Worm (Caenorhabditis elegans) whole organism, dauer: ENCODE results near the gene pah-1.

Source experiments
- unc-62 ChIP-seq: sonication (generic microtip); optimal IDR thresholded peaks from 2 replicates; lab custom pipeline; 2017; ENCODE audit warnings: missing biosample characterization, missing genetic modification reagents, missing genetic modification characterization

The pah-1 gene

ce11 chrII:8737456-8737855, 29.3 kb downstream of the pah-1 start, which contains the start of gene idpb-4:
TSS of gene idpb-4 (minus strand) at chrII:8737556.
- no peak for TF ChIP-seq unc-62 (GFP tag; lab: Kevin White, UChicago)

ce11 chrII:8733627-8734026, 33.2 kb downstream of the pah-1 start:
- TF ChIP-seq unc-62 (GFP tag; lab: Kevin White, UChicago): no peak

ce11 chrII:8732339-8733100, 34.3 kb downstream of the pah-1 start, which contains the start of gene rol-6:
TSS of gene rol-6 (plus strand) at chrII:8733050.
- no peak for TF ChIP-seq unc-62 (GFP tag; lab: Kevin White, UChicago)

ce11 chrII:8731736-8732229, 35.0 kb downstream of the pah-1 start:
- no peak for TF ChIP-seq unc-62 (GFP tag; lab: Kevin White, UChicago)

- no peak for TF ChIP-seq unc-62 (GFP tag; lab: Kevin White, UChicago)
Measured at ce11 chrII:8730960-8731693, 35.7 kb downstream of the pah-1 start.

ce11 chrII:8730281-8730680, 36.5 kb downstream of the pah-1 start:
- no peak for TF ChIP-seq unc-62 (GFP tag; lab: Kevin White, UChicago)

ce11 chrII:8726700-8727099, 40.1 kb downstream of the pah-1 start, which contains the start of gene T01B7.9:
TSS of gene T01B7.9 (minus strand) at chrII:8726800.
- TF ChIP-seq unc-62 (GFP tag; lab: Kevin White, UChicago): no peak

- TF ChIP-seq unc-62 (GFP tag; lab: Kevin White, UChicago): no peak
Measured at ce11 chrII:8721955-8722524, 44.8 kb downstream of the pah-1 start, which contains the start of gene trcs-2. TSS of gene trcs-2 (plus strand) at chrII:8722474.

- TF ChIP-seq unc-62 (GFP tag; lab: Kevin White, UChicago): no peak
Measured at ce11 chrII:8717579-8717978, 49.2 kb downstream of the pah-1 start.

- no peak for TF ChIP-seq unc-62 (GFP tag; lab: Kevin White, UChicago)
Measured at ce11 chrII:8716231-8716878, 50.4 kb downstream of the pah-1 start, which contains the start of the genes cyn-11 and T01B7.5. TSS of gene cyn-11 (minus strand) at chrII:8716281. TSS of gene T01B7.5 (plus strand) at chrII:8716828.

- TF ChIP-seq unc-62 (GFP tag; lab: Kevin White, UChicago): no peak
Measured at ce11 chrII:8714913-8715447, 51.8 kb downstream of the pah-1 start, which contains the start of the genes rab-21 and T01B7.13. TSS of gene rab-21 (minus strand) at chrII:8715013. TSS of gene T01B7.13 (plus strand) at chrII:8715397.
